Fruit fly (Drosophila melanogaster) whole organism, wandering third instar larva: ENCODE data around the gene Tasp1.

ENCODE experiments used
- Abd-B ChIP-seq: fragments of >200 bp; optimal IDR thresholded peaks from 2 replicates; lab custom pipeline; 2017; ENCODE audit warnings: missing biosample characterization, missing genetic modification characterization
- CG32264 ChIP-seq: fragments of 200-800 bp; sonication (Bioruptor generic); optimal IDR thresholded peaks from 2 replicates; lab custom pipeline; 2016; ENCODE audit warnings: missing biosample characterization, missing genetic modification characterization
- CG9705 ChIP-seq: fragments of 200-800 bp; sonication (Bioruptor generic); optimal IDR thresholded peaks from 2 replicates; lab custom pipeline; 2018; ENCODE audit warnings: missing biosample characterization, mild to moderate bottlenecking, missing genetic modification characterization
- CrebA ChIP-seq: fragments of 200-800 bp; sonication (Bioruptor generic); optimal IDR thresholded peaks from 2 replicates; lab custom pipeline; 2016; ENCODE audit warnings: missing biosample characterization, mild to moderate bottlenecking, missing genetic modification characterization, borderline replicate concordance
- Dfd ChIP-seq: fragments of >200 bp; optimal IDR thresholded peaks from 2 replicates; lab custom pipeline; 2017; ENCODE audit warnings: missing biosample characterization, missing genetic modification characterization
- GATAd ChIP-seq: sonication (Bioruptor generic); optimal IDR thresholded peaks from 2 replicates; lab custom pipeline; 2016; ENCODE audit warnings: missing biosample characterization, missing genetic modification characterization
- HLH106 ChIP-seq: fragments of 200-800 bp; optimal IDR thresholded peaks from 3 replicates; lab custom pipeline; 2019; ENCODE audit warnings: missing biosample characterization, mild to moderate bottlenecking, missing genetic modification characterization, moderate library complexity
- Hr78 ChIP-seq: fragments of >200 bp; optimal IDR thresholded peaks from 2 replicates; lab custom pipeline; 2017; ENCODE audit warnings: missing biosample characterization, missing genetic modification characterization
- Hr83 ChIP-seq: fragments of 200-300 bp; sonication (Bioruptor generic); optimal IDR thresholded peaks from 2 replicates; lab custom pipeline; 2016; ENCODE audit warnings: missing biosample characterization, mild to moderate bottlenecking, missing genetic modification characterization, moderate library complexity; ENCODE audit not compliant: poor library complexity, severe bottlenecking
- Jra ChIP-seq: sonication (Bioruptor generic); optimal IDR thresholded peaks from 2 replicates; lab custom pipeline; 2016; ENCODE audit warnings: missing biosample characterization, missing genetic modification characterization
- Mio ChIP-seq: sonication (Bioruptor generic); optimal IDR thresholded peaks from 2 replicates; lab custom pipeline; 2016; ENCODE audit warnings: missing biosample characterization, missing genetic modification characterization
- N ChIP-seq: fragments of >200 bp; optimal IDR thresholded peaks from 2 replicates; lab custom pipeline; 2018; ENCODE audit warnings: missing biosample characterization, missing external identifiers, missing genetic modification characterization
- OdsH ChIP-seq: fragments of 200-800 bp; sonication (Bioruptor generic); optimal IDR thresholded peaks from 2 replicates; lab custom pipeline; 2016; ENCODE audit warnings: missing biosample characterization, mild to moderate bottlenecking, missing genetic modification characterization
- Rel ChIP-seq, 2 experiments: fragments of 200-800 bp; sonication (Bioruptor generic) in 1 of 2; optimal IDR thresholded peaks; 2 replicates in 1 of 2; 3 replicates in 1 of 2; lab custom pipeline; 2016 to 2019; ENCODE audit warnings: mild to moderate bottlenecking in 2 of 2, missing biosample characterization in 2 of 2, missing genetic modification characterization in 2 of 2, moderate library complexity in 1 of 2
- Sp1 ChIP-seq: fragments of 200-800 bp; sonication (Bioruptor generic); optimal IDR thresholded peaks from 3 replicates; lab custom pipeline; 2019; ENCODE audit warnings: missing biosample characterization, mild to moderate bottlenecking, missing genetic modification characterization, moderate library complexity
- Vsx2 ChIP-seq: fragments of 200-300, 225-300 bp; sonication (Bioruptor generic); optimal IDR thresholded peaks from 2 replicates; lab custom pipeline; 2018; ENCODE audit warnings: missing biosample characterization, missing genetic modification characterization; ENCODE audit not compliant: partially characterized antibody
- dl ChIP-seq, 2 experiments: fragments of 175-275, 200-275 bp in 1 of 2; fragments of 200-275 bp in 1 of 2; sonication (Bioruptor generic); optimal IDR thresholded peaks; lab custom pipeline; 2018; ENCODE audit warnings: mild to moderate bottlenecking in 2 of 2, missing biosample characterization in 2 of 2, missing genetic modification characterization in 2 of 2, moderate library complexity in 2 of 2; ENCODE audit not compliant: partially characterized antibody in 2 of 2, insufficient read depth in 1 of 2
- dsf ChIP-seq: sonication (Bioruptor generic); optimal IDR thresholded peaks from 2 replicates; lab custom pipeline; 2016; ENCODE audit warnings: missing biosample characterization, missing genetic modification characterization, borderline replicate concordance
- ey ChIP-seq: fragments of 200-800 bp; sonication (Bioruptor generic); optimal IDR thresholded peaks from 2 replicates; lab custom pipeline; 2016; ENCODE audit warnings: missing biosample characterization, missing genetic modification characterization
- foxo ChIP-seq, 2 experiments: fragments of 200-800 bp; sonication (Bioruptor generic); optimal IDR thresholded peaks; 2 replicates in 1 of 2; 3 replicates in 1 of 2; lab custom pipeline; 2016 to 2017; ENCODE audit warnings: missing biosample characterization in 2 of 2, missing genetic modification characterization in 2 of 2
- fru ChIP-seq: fragments of 200-800 bp; sonication (Bioruptor generic); optimal IDR thresholded peaks from 3 replicates; lab custom pipeline; 2016; ENCODE audit warnings: missing biosample characterization, mild to moderate bottlenecking, missing genetic modification characterization
- h ChIP-seq: fragments of 200-800 bp; sonication (Bioruptor generic); optimal IDR thresholded peaks from 3 replicates; lab custom pipeline; 2016; ENCODE audit warnings: missing biosample characterization, mild to moderate bottlenecking, missing genetic modification characterization
- jim ChIP-seq: fragments of 175-275, 200-325 bp; sonication (Bioruptor generic); optimal IDR thresholded peaks from 2 replicates; lab custom pipeline; 2016; ENCODE audit warnings: missing biosample characterization, mild to moderate bottlenecking, missing genetic modification characterization
- lola ChIP-seq: fragments of >200 bp; optimal IDR thresholded peaks from 2 replicates; lab custom pipeline; 2017; ENCODE audit warnings: missing biosample characterization, missing genetic modification characterization
- pan ChIP-seq: fragments of >200 bp; optimal IDR thresholded peaks from 2 replicates; lab custom pipeline; 2017
- psq ChIP-seq: fragments of 200-800 bp; sonication (Bioruptor generic); optimal IDR thresholded peaks from 3 replicates; lab custom pipeline; 2017; ENCODE audit warnings: missing biosample characterization, mild to moderate bottlenecking, missing genetic modification characterization, moderate library complexity
- rgr ChIP-seq: fragments of 200-800 bp; sonication (Bioruptor generic); optimal IDR thresholded peaks from 3 replicates; lab custom pipeline; 2016; ENCODE audit warnings: missing biosample characterization, mild to moderate bottlenecking, missing genetic modification characterization
- sage ChIP-seq: fragments of 200-800 bp; sonication (Bioruptor generic); optimal IDR thresholded peaks from 2 replicates; lab custom pipeline; 2016; ENCODE audit warnings: missing biosample characterization, mild to moderate bottlenecking, missing genetic modification characterization
- sv ChIP-seq: fragments of 200-800 bp; sonication (Bioruptor generic); optimal IDR thresholded peaks from 3 replicates; lab custom pipeline; 2016; ENCODE audit warnings: missing biosample characterization, missing genetic modification characterization
- tai ChIP-seq: sonication (Bioruptor generic); optimal IDR thresholded peaks from 2 replicates; lab custom pipeline; 2016; ENCODE audit warnings: missing biosample characterization, missing genetic modification characterization
- usp ChIP-seq: fragments of >200 bp; optimal IDR thresholded peaks from 2 replicates; lab custom pipeline; 2017; ENCODE audit warnings: missing biosample characterization, missing genetic modification characterization
- woc ChIP-seq: sonication (Bioruptor generic); optimal IDR thresholded peaks from 2 replicates; lab custom pipeline; 2016; ENCODE audit warnings: missing biosample characterization, mild to moderate bottlenecking, missing genetic modification characterization

The Tasp1 gene

DNA sequence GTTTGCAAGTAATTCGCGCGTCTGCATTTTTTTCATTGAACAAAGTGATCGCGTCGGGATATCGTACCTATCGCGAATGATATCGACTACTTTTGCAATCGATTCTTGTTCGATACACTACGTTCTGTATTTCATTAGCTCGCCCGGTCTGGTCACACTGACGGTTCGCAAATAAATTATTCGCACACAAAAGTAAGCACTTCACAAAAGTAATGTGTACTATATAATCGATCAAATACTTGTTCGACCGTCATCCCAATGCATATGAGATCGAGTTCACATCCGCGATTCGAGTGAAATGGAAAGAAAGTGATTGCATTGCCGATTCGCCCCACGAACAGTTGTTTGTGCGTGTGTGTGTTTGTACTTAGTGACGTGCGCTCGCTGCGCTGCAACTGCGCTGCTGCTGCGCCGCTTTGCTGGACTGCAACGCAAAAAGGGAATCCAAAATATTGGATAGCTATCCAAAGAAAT, 3.0 kb upstream of the Tasp1 start, which contains the start of the genes CG5235 and ClC-c:
Gene CG5235, minus strand, starts transcription at position 63 of the 474 bp plus-strand sequence.
Gene ClC-c, plus strand, starts transcription at position 125 of the 474 bp plus-strand sequence.
- TF ChIP-seq tai (GFP tag; lab: Kevin White, UChicago) (no peak), Vsx2 (GFP tag; lab: Kevin White, UChicago) (no peak), Jra (GFP tag; lab: Kevin White, UChicago) (no peak), CrebA (GFP tag; lab: Kevin White, UChicago) (no peak), Hr78 (GFP tag; lab: Kevin White, UChicago) (no peak), dsf (GFP tag; lab: Kevin White, UChicago) (no peak), fru (GFP tag; lab: Kevin White, UChicago) (peak; percentile 63), Rel (GFP tag; optimal IDR thresholded peaks at IDR 0.05; lab: Kevin White, UChicago) (no peak), Rel (tag; optimal IDR thresholded peaks at IDR 0.05; lab: Kevin White, UChicago) (peak; percentile 65), CG32264 (no peak), Mio (GFP tag; lab: Kevin White, UChicago) (no peak), lola (GFP tag; lab: Kevin White, UChicago) (no peak), rgr (GFP tag; lab: Kevin White, UChicago) (peak; percentile 14), Abd-B (GFP tag; lab: Kevin White, UChicago) (no peak)

DNA sequence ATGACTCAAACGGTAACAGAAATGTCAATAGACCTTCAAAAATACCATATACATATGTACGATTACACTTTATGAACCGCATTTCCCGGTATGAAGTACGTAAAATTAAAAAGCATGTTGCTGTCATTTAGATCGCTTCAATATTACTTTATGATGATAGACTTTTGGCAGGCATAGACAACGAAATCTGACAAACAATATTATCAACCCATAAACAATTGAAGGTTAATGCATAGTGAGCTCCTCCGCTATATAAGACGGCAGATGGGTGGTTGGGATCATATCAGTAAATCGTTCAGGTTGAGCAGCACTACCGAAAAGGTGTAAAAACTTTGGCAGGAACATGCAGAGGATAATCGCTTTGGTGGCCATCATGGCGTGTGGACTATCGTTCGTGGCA, 3.6 kb downstream of the Tasp1 start, which contains the start of gene CG13075:
Gene CG13075, plus strand, starts transcription at position 301 of the 400 bp plus-strand sequence.
- TF ChIP-seq dl (GFP tag; optimal IDR thresholded peaks at IDR 0.05; lab: Kevin White, UChicago; ENCODE audit: insufficient read depth in 1 of 2, partially characterized antibody in 2 of 2) (no peak), Hr78 (GFP tag; lab: Kevin White, UChicago) (no peak), Vsx2 (GFP tag; lab: Kevin White, UChicago) (no peak), ey (GFP tag; lab: Kevin White, UChicago) (no peak), CrebA (GFP tag; lab: Kevin White, UChicago) (no peak), usp (GFP tag; lab: Kevin White, UChicago) (no peak), h (GFP tag; lab: Kevin White, UChicago) (no peak), Hr83 (no peak), Dfd (GFP tag; lab: Kevin White, UChicago) (no peak), lola (GFP tag; lab: Kevin White, UChicago) (no peak), rgr (GFP tag; lab: Kevin White, UChicago) (no peak), psq (no peak), pan (lab: Kevin White, UChicago) (no peak), foxo (GFP tag; optimal IDR thresholded peaks at IDR 0.05; lab: Kevin White, UChicago) (no peak)

DNA sequence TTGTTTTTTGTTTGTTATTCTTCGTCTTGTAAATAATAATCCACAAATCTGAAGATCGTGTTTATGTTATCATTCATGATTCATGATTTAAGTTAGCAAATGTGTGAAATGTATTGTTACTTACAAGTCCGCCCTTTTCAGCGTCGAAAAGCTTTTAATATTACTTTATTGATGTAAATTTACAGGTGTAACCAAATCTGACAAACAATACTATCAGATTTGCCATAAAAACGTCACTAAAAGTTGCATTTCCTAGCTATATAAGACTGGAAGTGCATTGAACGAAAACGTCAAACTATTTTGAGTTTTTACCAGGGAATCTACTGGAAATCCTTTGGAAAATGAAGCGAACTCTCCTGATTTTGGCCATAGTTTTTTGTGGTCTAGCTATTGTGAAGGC, 5.1 kb downstream of the Tasp1 start, which contains the start of gene CG33258:
Gene CG33258, plus strand, starts transcription at position 301 of the 400 bp plus-strand sequence.
- TF ChIP-seq Hr78 (GFP tag; lab: Kevin White, UChicago) (no peak), CrebA (GFP tag; lab: Kevin White, UChicago) (no peak), Abd-B (GFP tag; lab: Kevin White, UChicago) (no peak), woc (GFP tag; lab: Kevin White, UChicago) (no peak)
- TF ChIP-seq, all 38 proteins: peak for 0

DNA sequence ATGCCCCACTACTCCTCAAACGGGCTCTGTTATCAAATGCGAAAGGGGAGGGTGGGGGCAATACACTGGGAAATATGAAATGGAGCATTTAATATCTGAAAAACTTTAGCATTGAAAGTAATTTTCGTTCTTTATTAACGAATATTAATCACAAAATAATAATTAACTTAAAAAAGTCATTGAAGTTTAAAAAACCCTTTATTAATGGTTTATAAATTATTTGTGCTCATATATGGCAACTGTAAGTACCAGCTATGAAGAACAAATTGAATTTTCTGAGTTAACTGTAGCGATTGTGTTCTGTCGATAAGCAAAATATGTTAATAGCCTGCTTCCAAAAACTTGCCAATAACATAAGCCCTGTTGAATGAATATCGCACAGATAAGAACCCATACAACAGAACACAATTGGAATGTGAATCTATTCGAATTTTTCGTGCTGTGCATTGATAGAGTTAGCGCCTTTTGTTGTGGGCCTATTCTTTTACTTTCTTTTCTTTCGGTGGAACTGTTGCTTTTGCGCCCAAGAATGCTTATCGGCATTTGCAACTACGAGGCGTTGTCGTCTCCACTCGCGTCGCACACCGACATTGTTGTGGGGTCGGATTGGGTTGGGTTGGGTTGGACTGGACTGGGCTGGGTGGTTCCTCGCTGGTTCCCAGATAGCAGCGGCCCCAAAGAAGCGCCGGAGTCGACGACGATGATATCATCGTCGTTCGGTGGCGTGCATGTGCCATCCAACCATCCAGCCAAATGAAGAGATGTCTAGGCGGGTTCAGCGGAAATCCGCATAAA, 26.3 kb downstream of the Tasp1 start:
- no peak for TF ChIP-seq HLH106 (tag; lab: Kevin White, UChicago)
- TF ChIP-seq psq: peak; percentile 36
- no peak for TF ChIP-seq pan (lab: Kevin White, UChicago)
- TF ChIP-seq usp (GFP tag; lab: Kevin White, UChicago): no peak
- TF ChIP-seq ey (GFP tag; lab: Kevin White, UChicago): no peak
- no peak for TF ChIP-seq CrebA (GFP tag; lab: Kevin White, UChicago)
- TF ChIP-seq Hr83: no peak
- peak; percentile 5 for TF ChIP-seq rgr (GFP tag; lab: Kevin White, UChicago)
- no peak for TF ChIP-seq jim (GFP tag; lab: Kevin White, UChicago)
- no peak for TF ChIP-seq CG9705 (GFP tag; lab: Kevin White, UChicago)
- no peak for TF ChIP-seq GATAd (GFP tag; lab: Kevin White, UChicago)
- TF ChIP-seq Mio (GFP tag; lab: Kevin White, UChicago): no peak
- peak; percentile 6 for TF ChIP-seq fru (GFP tag; lab: Kevin White, UChicago)
- TF ChIP-seq Rel (GFP tag; optimal IDR thresholded peaks at IDR 0.05; lab: Kevin White, UChicago): no peak
- TF ChIP-seq Rel (tag; optimal IDR thresholded peaks at IDR 0.05; lab: Kevin White, UChicago): no peak
- peak; percentile 32 for TF ChIP-seq h (GFP tag; lab: Kevin White, UChicago)
- TF ChIP-seq foxo (GFP tag; optimal IDR thresholded peaks at IDR 0.05; lab: Kevin White, UChicago): peak in 1 of 2 experiments; percentile 53
- TF ChIP-seq Dfd (GFP tag; lab: Kevin White, UChicago): no peak
- no peak for TF ChIP-seq Sp1
- TF ChIP-seq N (GFP tag; lab: Kevin White, UChicago): no peak
- no peak for TF ChIP-seq CG32264
- TF ChIP-seq Vsx2 (GFP tag; lab: Kevin White, UChicago): no peak
- TF ChIP-seq Jra (GFP tag; lab: Kevin White, UChicago): no peak
- TF ChIP-seq Abd-B (GFP tag; lab: Kevin White, UChicago): no peak
- TF ChIP-seq tai (GFP tag; lab: Kevin White, UChicago): no peak
- peak; percentile 22 for TF ChIP-seq sv (GFP tag; lab: Kevin White, UChicago)
- TF ChIP-seq sage (GFP tag; lab: Kevin White, UChicago): no peak
- TF ChIP-seq Hr78 (GFP tag; lab: Kevin White, UChicago): no peak
- peak; percentile 29 for TF ChIP-seq OdsH (GFP tag; lab: Kevin White, UChicago)
